Worm (Caenorhabditis elegans): ENCODE results near the gene lipl-7.

The lipl-7 gene

ce11 chrIV:10221187-10221586 is 20.4 kb downstream of the lipl-7 start, which contains the start of gene tram-1:
Gene tram-1 (minus strand): TSS chrIV:10221287.
- no peak for TF ChIP-seq elt-4 (tag; optimal IDR thresholded peaks at IDR 0.05)
- TF ChIP-seq unc-42 (tag; optimal IDR thresholded peaks at IDR 0.05), result no peak
- no peak for TF ChIP-seq tbx-7 (tag; optimal IDR thresholded peaks at IDR 0.05)
- TF ChIP-seq Y22D7AL.16 (tag; optimal IDR thresholded peaks at IDR 0.05), result no peak
- no peak for TF ChIP-seq F13H6.1 (tag; optimal IDR thresholded peaks at IDR 0.05)
- no peak for TF ChIP-seq nfya-1 (tag; optimal IDR thresholded peaks at IDR 0.05)

ce11 chrIV:10219208-10219607 is 22.4 kb downstream of the lipl-7 start, which contains the start of gene qns-1:
Gene qns-1 (minus strand): TSS chrIV:10219308.
- TF ChIP-seq nhr-232 (tag; optimal IDR thresholded peaks at IDR 0.05), result no peak
- no peak for TF ChIP-seq hlh-15 (tag; optimal IDR thresholded peaks at IDR 0.05)
- TF ChIP-seq nfya-1 (tag; optimal IDR thresholded peaks at IDR 0.05), result no peak
- TF ChIP-seq elt-2 (tag; optimal IDR thresholded peaks at IDR 0.05), result no peak
- TF ChIP-seq ceh-48 (tag; optimal IDR thresholded peaks at IDR 0.05), result no peak
- no peak for TF ChIP-seq ref-2 (tag; optimal IDR thresholded peaks at IDR 0.05)
- no peak for TF ChIP-seq pha-2 (tag; optimal IDR thresholded peaks at IDR 0.05)
- TF ChIP-seq npax-4 (tag; optimal IDR thresholded peaks at IDR 0.05), result no peak
- TF ChIP-seq mec-3 (tag; optimal IDR thresholded peaks at IDR 0.05; ENCODE audit: borderline replicate concordance), result no peak
- TF ChIP-seq fkh-10 (GFP tag; optimal IDR thresholded peaks at IDR 0.05), result no peak
- no peak for TF ChIP-seq pat-9 (tag; optimal IDR thresholded peaks at IDR 0.05)

ce11 chrIV:10216704-10217296 is 24.8 kb downstream of the lipl-7 start:
- TF ChIP-seq nhr-232 (tag; optimal IDR thresholded peaks at IDR 0.05) (peak; percentile 10), gmeb-2 (tag; optimal IDR thresholded peaks at IDR 0.05) (no peak), ceh-14 (tag; optimal IDR thresholded peaks at IDR 0.05) (no peak), elt-4 (tag; optimal IDR thresholded peaks at IDR 0.05) (peak; percentile 52)

- TF ChIP-seq ahr-1 (tag; optimal IDR thresholded peaks at IDR 0.05) (no peak), ceh-18 (tag; optimal IDR thresholded peaks at IDR 0.05) (no peak), odd-2 (tag; optimal IDR thresholded peaks at IDR 0.05) (no peak), eyg-1 (tag; optimal IDR thresholded peaks at IDR 0.05) (no peak), rnt-1 (tag; optimal IDR thresholded peaks at IDR 0.05) (no peak), ttx-3 (tag; optimal IDR thresholded peaks at IDR 0.05) (no peak), ceh-48 (tag; optimal IDR thresholded peaks at IDR 0.05) (no peak), lim-6 (tag; optimal IDR thresholded peaks at IDR 0.05) (no peak), ceh-14 (tag; optimal IDR thresholded peaks at IDR 0.05) (no peak), C38D4.7 (GFP tag; optimal IDR thresholded peaks at IDR 0.05) (no peak), fkh-6 (tag; optimal IDR thresholded peaks at IDR 0.05) (no peak), unc-86 (tag; optimal IDR thresholded peaks at IDR 0.05) (no peak), tbx-7 (tag; optimal IDR thresholded peaks at IDR 0.05) (no peak), ceh-22 (tag; optimal IDR thresholded peaks at IDR 0.05) (no peak), ets-4 (tag; optimal IDR thresholded peaks at IDR 0.05) (no peak)
Measured at ce11 chrIV:10216078-10216477, 25.5 kb downstream of the lipl-7 start, which contains the start of gene col-124. Gene col-124 (plus strand): TSS chrIV:10216451.

ce11 chrIV:10215393-10215792 is 26.2 kb downstream of the lipl-7 start:
- no peak for TF ChIP-seq ref-2 (tag; optimal IDR thresholded peaks at IDR 0.05)
- no peak for TF ChIP-seq unc-55 (GFP tag; optimal IDR thresholded peaks at IDR 0.05)

ce11 chrIV:10214811-10215210 is 26.8 kb downstream of the lipl-7 start, which contains the start of gene abt-1:
Gene abt-1 (minus strand): TSS chrIV:10214911.
- no peak for TF ChIP-seq npax-4 (tag; optimal IDR thresholded peaks at IDR 0.05)
- no peak for TF ChIP-seq ceh-14 (tag; optimal IDR thresholded peaks at IDR 0.05)
- no peak for TF ChIP-seq ama-1 (optimal IDR thresholded peaks at IDR 0.05)
- no peak for TF ChIP-seq ceh-22 (tag; optimal IDR thresholded peaks at IDR 0.05)
- TF ChIP-seq dmd-4 (tag; optimal IDR thresholded peaks at IDR 0.05; ENCODE audit: borderline replicate concordance), result no peak
- TF ChIP-seq gmeb-2 (tag; optimal IDR thresholded peaks at IDR 0.05), result no peak
- no peak for TF ChIP-seq pax-1 (tag; optimal IDR thresholded peaks at IDR 0.05)
- TF ChIP-seq ref-2 (tag; optimal IDR thresholded peaks at IDR 0.05), result no peak
- no peak for TF ChIP-seq ceh-19 (GFP tag; optimal IDR thresholded peaks at IDR 0.05)
- TF ChIP-seq lim-6 (tag; optimal IDR thresholded peaks at IDR 0.05), result no peak
